Worm (Caenorhabditis elegans) whole organism, late embryonic: Measurements from ENCODE around the gene zig-4.

Source experiments
- ceh-9 ChIP-seq: sonication (generic microtip); optimal IDR thresholded peaks from 2 replicates; lab custom pipeline; 2016; ENCODE audit warnings: mild to moderate bottlenecking, missing genetic modification characterization, inconsistent platforms, missing compliant biosample characterization
- nhr-11 ChIP-seq: fragments of 150-350 bp; optimal IDR thresholded peaks from 2 replicates; lab custom pipeline; 2014; ENCODE audit warnings: missing biosample characterization, missing genetic modification characterization
- nhr-232 ChIP-seq: sonication (generic microtip); optimal IDR thresholded peaks from 2 replicates; lab custom pipeline; 2016; ENCODE audit warnings: missing genetic modification characterization, missing compliant biosample characterization
- pat-9 ChIP-seq: fragments of 200-800 bp; sonication (Bioruptor generic); optimal IDR thresholded peaks from 2 replicates; lab custom pipeline; 2018; ENCODE audit warnings: mild to moderate bottlenecking, missing genetic modification characterization, moderate library complexity, missing compliant biosample characterization
- pha-2 ChIP-seq: sonication (generic microtip); optimal IDR thresholded peaks from 2 replicates; lab custom pipeline; 2017; ENCODE audit warnings: mild to moderate bottlenecking, missing genetic modification characterization, missing compliant biosample characterization
- tbx-2 ChIP-seq: sonication (generic microtip); optimal IDR thresholded peaks from 2 replicates; lab custom pipeline; 2016; ENCODE audit warnings: missing genetic modification characterization, missing compliant biosample characterization
- ztf-16 ChIP-seq: sonication (generic microtip); optimal IDR thresholded peaks from 2 replicates; lab custom pipeline; 2017; ENCODE audit warnings: missing genetic modification characterization, missing compliant biosample characterization

ce11 chrX:7916076-7916475 lies 9.2 kb upstream of the zig-4 start:
- TF ChIP-seq ztf-16 (no peak), tbx-2 (tag; lab: Kevin White, UChicago) (no peak), pha-2 (tag; lab: Kevin White, UChicago) (no peak), pat-9 (tag; lab: Kevin White, UChicago) (no peak), nhr-232 (tag; lab: Kevin White, UChicago) (no peak), nhr-11 (tag; lab: Kevin White, UChicago) (no peak), ceh-9 (no peak)
